Worm (Caenorhabditis elegans): ENCODE measurements around the gene mlt-3.
"Not testable (repeated sequence)": the region's sequence is repeated elsewhere in the genome, so short reads cannot be mapped to it uniquely, and the experiment has no call there.

mlt-3 gene

DNA sequence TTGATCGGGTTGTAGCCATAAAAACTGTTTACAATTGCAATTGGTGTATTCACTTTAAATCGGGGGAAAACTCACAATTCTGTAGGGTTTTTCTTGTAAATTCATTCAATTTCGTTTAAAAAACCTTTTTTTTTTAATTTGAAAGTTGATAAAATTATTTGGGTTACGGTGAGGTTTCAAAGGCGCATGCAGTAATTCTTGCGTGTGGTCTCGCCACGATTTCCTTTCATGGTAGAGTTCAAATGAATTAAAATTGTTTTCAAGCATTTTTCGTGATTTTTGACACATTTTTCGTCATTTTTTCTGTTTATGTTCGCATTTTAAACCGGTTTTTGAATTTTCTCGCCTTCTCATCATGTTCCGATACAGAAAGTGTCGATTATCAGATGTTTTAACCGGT lies 32.2 kb downstream of the mlt-3 start:
- TF ChIP-seq T23F11.4 (GFP tag; optimal IDR thresholded peaks at IDR 0.05), result no peak

ce11 chrIV:12193338-12193737 lies 33.6 kb downstream of the mlt-3 start:
- TF ChIP-seq odd-2 (tag; optimal IDR thresholded peaks at IDR 0.05) (no peak), ceh-22 (tag; optimal IDR thresholded peaks at IDR 0.05) (no peak), ets-4 (tag; optimal IDR thresholded peaks at IDR 0.05) (no peak), fkh-6 (tag; optimal IDR thresholded peaks at IDR 0.05) (no peak), K09A11.1 (tag; optimal IDR thresholded peaks at IDR 0.05; ENCODE audit: insufficient read depth) (no peak), ceh-9 (tag; optimal IDR thresholded peaks at IDR 0.05) (no peak), che-1 (tag; optimal IDR thresholded peaks at IDR 0.05) (no peak), elt-4 (tag; optimal IDR thresholded peaks at IDR 0.05) (no peak), nfya-1 (tag; optimal IDR thresholded peaks at IDR 0.05) (no peak), ceh-19 (GFP tag; optimal IDR thresholded peaks at IDR 0.05) (no peak), unc-42 (tag; optimal IDR thresholded peaks at IDR 0.05) (no peak), C08G9.2 (tag; optimal IDR thresholded peaks at IDR 0.05) (no peak), pat-9 (tag; optimal IDR thresholded peaks at IDR 0.05) (no peak)

- no peak for TF ChIP-seq npax-4 (tag; optimal IDR thresholded peaks at IDR 0.05)
- TF ChIP-seq unc-55 (GFP tag; optimal IDR thresholded peaks at IDR 0.05), result peak; percentile 85
- TF ChIP-seq unc-86 (tag; optimal IDR thresholded peaks at IDR 0.05), result no peak
- no peak for TF ChIP-seq ceh-31 (tag; optimal IDR thresholded peaks at IDR 0.05)
- no peak for TF ChIP-seq ceh-9 (tag; optimal IDR thresholded peaks at IDR 0.05)
- TF ChIP-seq unc-42 (tag; optimal IDR thresholded peaks at IDR 0.05), result peak; percentile 7
Measured at ce11 chrIV:12192104-12192763, 34.7 kb downstream of the mlt-3 start.

DNA sequence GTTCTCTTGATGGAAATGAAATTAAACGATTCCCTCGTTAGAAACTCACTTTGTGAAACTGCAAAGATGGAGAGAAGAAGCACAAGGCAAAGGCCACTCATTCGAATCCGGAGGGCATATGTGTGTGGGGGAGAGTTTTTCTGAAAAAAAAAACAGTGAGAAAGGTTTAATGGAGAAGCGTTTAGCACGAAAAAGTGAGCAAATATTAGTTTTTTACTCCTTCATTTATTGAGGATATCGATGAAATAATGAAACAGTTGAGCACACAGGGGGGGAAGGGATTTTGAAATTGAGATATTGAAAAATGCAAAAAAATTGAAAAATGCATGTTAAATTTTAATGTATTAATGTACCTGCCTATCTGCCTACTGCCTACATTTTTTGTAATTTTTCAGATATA lies 48.7 kb downstream of the mlt-3 start, which contains the start of gene nlr-1:
nlr-1 (minus strand) TSS at position 101 of the 400 bp plus-strand sequence.
- not testable (repeated sequence) for TF ChIP-seq fkh-10 (GFP tag; optimal IDR thresholded peaks at IDR 0.05); pax-1 (tag; optimal IDR thresholded peaks at IDR 0.05); tbx-7 (tag; optimal IDR thresholded peaks at IDR 0.05)
